Worm (Caenorhabditis elegans) whole organism, mixed stage, embryonic: ENCODE results near the gene Y119D3B.21.

Experiments
- mep-1 ChIP-seq: fragments of 150-350 bp; optimal IDR thresholded peaks from 2 replicates; lab custom pipeline; 2017; ENCODE audit warnings: missing biosample characterization, missing genetic modification reagents, missing genetic modification characterization, inconsistent platforms
- pha-4 ChIP-seq: fragments of 150-350 bp; optimal IDR thresholded peaks from 2 replicates; lab custom pipeline; 2018; ENCODE audit warnings: missing biosample characterization, missing genetic modification reagents, missing genetic modification characterization

DNA sequence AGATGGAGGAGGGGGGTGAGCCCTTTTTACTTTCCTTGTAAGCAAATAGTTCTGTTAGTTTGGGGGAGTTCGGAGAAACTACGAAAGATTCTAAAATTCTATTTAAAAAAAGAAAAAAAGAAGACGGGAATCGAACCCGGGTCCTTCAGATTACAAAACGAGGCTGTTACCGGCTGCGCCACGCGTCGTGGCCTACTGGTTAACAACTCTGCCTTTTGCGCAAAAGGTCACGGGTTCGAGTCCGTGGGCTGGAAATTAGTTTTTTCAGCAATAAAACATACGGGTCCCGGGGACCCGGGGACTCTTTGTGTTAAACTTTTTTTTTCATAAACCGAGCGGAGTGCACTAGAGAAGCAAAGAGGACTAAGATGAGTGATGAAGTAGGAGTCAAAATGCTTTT, 16.4 kb downstream of the Y119D3B.21 start:
- TF ChIP-seq pha-4 (no peak), mep-1 (tag; lab: Kevin White, UChicago) (no peak)
